Worm (Caenorhabditis elegans) whole organism, mixed stage, embryonic: ENCODE data around the gene F59D12.3.

Source experiments
- M03D4.4 ChIP-seq: sonication (generic microtip); optimal IDR thresholded peaks from 2 replicates; lab custom pipeline; 2017; ENCODE audit warnings: mild to moderate bottlenecking, missing genetic modification characterization, missing compliant biosample characterization
- elt-3 ChIP-seq: fragments of 150-350 bp; optimal IDR thresholded peaks from 2 replicates; lab custom pipeline; 2014; ENCODE audit warnings: missing biosample characterization, missing genetic modification characterization
- flh-1 ChIP-seq: fragments of 200-800 bp; sonication (Bioruptor generic); optimal IDR thresholded peaks from 2 replicates; lab custom pipeline; 2018; ENCODE audit warnings: mild to moderate bottlenecking, missing genetic modification characterization, moderate library complexity, missing compliant biosample characterization
- hlh-1 ChIP-seq: fragments of 150-350 bp; optimal IDR thresholded peaks from 2 replicates; lab custom pipeline; 2014; ENCODE audit warnings: missing biosample characterization, missing genetic modification reagents, missing genetic modification characterization
- lsy-2 ChIP-seq: fragments of 150-350 bp; optimal IDR thresholded peaks from 2 replicates; lab custom pipeline; 2014; ENCODE audit warnings: missing biosample characterization, missing genetic modification characterization
- nhr-12 ChIP-seq: fragments of 150-350 bp; optimal IDR thresholded peaks from 2 replicates; lab custom pipeline; 2014; ENCODE audit warnings: missing biosample characterization, missing genetic modification characterization
- snpc-4 ChIP-seq: fragments of 150-350 bp; optimal IDR thresholded peaks from 2 replicates; lab custom pipeline; 2014; ENCODE audit warnings: missing biosample characterization, missing genetic modification characterization
- unc-39 ChIP-seq: fragments of 150-350 bp; optimal IDR thresholded peaks from 2 replicates; lab custom pipeline; 2014; ENCODE audit warnings: missing biosample characterization, missing genetic modification characterization
- unc-62 ChIP-seq: fragments of 150-350 bp; optimal IDR thresholded peaks from 2 replicates; lab custom pipeline; 2014; ENCODE audit warnings: missing biosample characterization, missing genetic modification reagents, missing genetic modification characterization
- ztf-11 ChIP-seq: fragments of 150-350 bp; optimal IDR thresholded peaks from 2 replicates; lab custom pipeline; 2014; ENCODE audit warnings: missing biosample characterization, missing genetic modification characterization

DNA sequence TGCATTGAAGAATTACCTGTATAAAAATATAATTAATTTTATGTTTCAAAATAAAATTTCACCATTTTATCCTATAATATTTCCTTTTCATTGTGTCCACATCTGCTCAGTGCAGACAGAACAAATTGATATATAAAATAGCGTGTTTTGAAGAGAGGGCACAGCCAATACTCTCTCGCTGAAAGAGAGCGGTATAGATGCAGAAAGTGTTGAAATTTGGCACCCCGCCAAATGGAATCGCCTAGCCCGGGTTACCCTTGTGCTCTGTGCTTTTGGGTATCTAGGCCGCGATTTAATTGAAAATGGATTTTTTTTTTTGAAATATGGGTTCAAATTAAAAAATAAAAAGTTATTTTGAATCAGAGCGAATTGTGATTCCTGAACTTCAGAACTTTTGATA lies 33.6 kb downstream of the F59D12.3 start:
- TF ChIP-seq flh-1 (GFP tag; lab: Kevin White, UChicago) (no peak), nhr-12 (tag; lab: Kevin White, UChicago) (no peak), hlh-1 (tag; lab: Kevin White, UChicago) (no peak), snpc-4 (tag; lab: Kevin White, UChicago) (no peak), M03D4.4 (tag; lab: Kevin White, UChicago) (no peak), unc-62 (GFP tag; lab: Kevin White, UChicago) (no peak), unc-39 (no peak), elt-3 (no peak), ztf-11 (tag; lab: Kevin White, UChicago) (no peak), lsy-2 (tag; lab: Kevin White, UChicago) (no peak)
